Fruit fly (Drosophila melanogaster) whole organism, pupa: Measurements from ENCODE around the gene CtIP.

Experiments
- CG10348 ChIP-seq: fragments of 200-800 bp; sonication (Bioruptor generic); IDR thresholded peaks from 2 replicates; pipeline ENCODE4 v1.3.6; 2022; ENCODE audit warnings: missing biosample characterization, missing genetic modification characterization
- CG12605 ChIP-seq: fragments of 200-800 bp; sonication (Bioruptor generic); IDR thresholded peaks from 2 replicates; pipeline ENCODE4 v1.3.6; 2022; ENCODE audit warnings: missing biosample characterization, missing genetic modification characterization
- CG13204 ChIP-seq: fragments of 200-800 bp; sonication (Bioruptor generic); optimal IDR thresholded peaks from 2 replicates; lab custom pipeline; 2018; ENCODE audit warnings: missing biosample characterization, mild to moderate bottlenecking, missing genetic modification characterization, moderate library complexity
- CG14655 ChIP-seq: fragments of 200-800 bp; sonication (Bioruptor generic); optimal IDR thresholded peaks from 3 replicates; lab custom pipeline; 2017; ENCODE audit warnings: mild to moderate bottlenecking, missing biosample characterization, missing genetic modification reagents, missing genetic modification characterization
- CG15710 ChIP-seq: fragments of 200-800 bp; sonication (Bioruptor generic); optimal IDR thresholded peaks from 2 replicates; lab custom pipeline; 2018; ENCODE audit warnings: missing biosample characterization, mild to moderate bottlenecking, missing genetic modification characterization, moderate library complexity
- CG17806 ChIP-seq: fragments of 200-800 bp; sonication (Bioruptor generic); optimal IDR thresholded peaks from 2 replicates; lab custom pipeline; 2018; ENCODE audit warnings: missing biosample characterization, mild to moderate bottlenecking, missing genetic modification characterization, moderate library complexity
- CG32121 ChIP-seq: fragments of 200-800 bp; sonication (Bioruptor generic); IDR thresholded peaks from 2 replicates; pipeline ENCODE4 v1.3.6; 2022; ENCODE audit warnings: missing biosample characterization, missing genetic modification characterization
- CG34367 ChIP-seq: fragments of 200-800 bp; sonication (Bioruptor generic); optimal IDR thresholded peaks from 2 replicates; lab custom pipeline; 2018; ENCODE audit warnings: missing biosample characterization, mild to moderate bottlenecking, missing genetic modification characterization
- CG4496 ChIP-seq: fragments of 200-800 bp; sonication (Bioruptor generic); IDR thresholded peaks from 3 replicates; pipeline ENCODE4 v1.3.6; 2022; ENCODE audit warnings: missing biosample characterization, missing genetic modification characterization
- CG8159 ChIP-seq: fragments of 200-800 bp; sonication (Bioruptor generic); optimal IDR thresholded peaks from 3 replicates; lab custom pipeline; 2018; ENCODE audit warnings: missing biosample characterization, mild to moderate bottlenecking, missing genetic modification characterization, moderate library complexity
- CG8301 ChIP-seq: fragments of 200-800 bp; sonication (Bioruptor generic); optimal IDR thresholded peaks from 2 replicates; lab custom pipeline; 2018; ENCODE audit warnings: missing biosample characterization, mild to moderate bottlenecking, missing genetic modification characterization
- CG9948 ChIP-seq: fragments of 200-800 bp; sonication (Bioruptor generic); optimal IDR thresholded peaks from 2 replicates; lab custom pipeline; 2018; ENCODE audit warnings: missing biosample characterization, mild to moderate bottlenecking, missing genetic modification characterization, moderate library complexity
- D1 ChIP-seq: fragments of 200-800 bp; sonication (Bioruptor generic); optimal IDR thresholded peaks from 2 replicates; lab custom pipeline; 2018; ENCODE audit warnings: missing biosample characterization, mild to moderate bottlenecking, missing genetic modification characterization, moderate library complexity
- EcR ChIP-seq: fragments of 200-800 bp; sonication (Bioruptor generic); optimal IDR thresholded peaks from 3 replicates; lab custom pipeline; 2019; ENCODE audit warnings: missing biosample characterization, missing genetic modification characterization, mild to moderate bottlenecking, moderate library complexity, missing genetic modification reagents
- Ets98B ChIP-seq: fragments of 200-800 bp; sonication (Bioruptor generic); IDR thresholded peaks from 2 replicates; pipeline ENCODE4 v1.3.6; 2022; ENCODE audit warnings: missing biosample characterization, missing genetic modification characterization
- Pif1A ChIP-seq: fragments of 200-800 bp; sonication (Bioruptor generic); optimal IDR thresholded peaks from 3 replicates; lab custom pipeline; 2016; ENCODE audit warnings: missing biosample characterization, missing genetic modification characterization
- Pif1B ChIP-seq: fragments of 200-800 bp; sonication (Bioruptor generic); optimal IDR thresholded peaks from 3 replicates; lab custom pipeline; 2016; ENCODE audit warnings: missing biosample characterization, missing genetic modification characterization
- Snoo ChIP-seq: fragments of 200-800 bp; sonication (Bioruptor generic); optimal IDR thresholded peaks from 3 replicates; lab custom pipeline; 2017; ENCODE audit warnings: missing biosample characterization, mild to moderate bottlenecking, missing genetic modification characterization, inconsistent platforms
- fd96Ca ChIP-seq: fragments of 200-800 bp; sonication (Bioruptor generic); IDR thresholded peaks from 3 replicates; pipeline ENCODE4 v1.3.6; 2022; ENCODE audit warnings: missing biosample characterization, missing genetic modification characterization
- gl ChIP-seq: fragments of 200-800 bp; sonication (Bioruptor generic); optimal IDR thresholded peaks from 2 replicates; lab custom pipeline; 2018; ENCODE audit warnings: missing biosample characterization, mild to moderate bottlenecking, missing genetic modification characterization
- rn ChIP-seq: fragments of 200-800 bp; sonication (Bioruptor generic); IDR thresholded peaks from 2 replicates; pipeline ENCODE4 v1.3.6; 2022; ENCODE audit warnings: missing biosample characterization, missing genetic modification characterization

The CtIP gene

DNA sequence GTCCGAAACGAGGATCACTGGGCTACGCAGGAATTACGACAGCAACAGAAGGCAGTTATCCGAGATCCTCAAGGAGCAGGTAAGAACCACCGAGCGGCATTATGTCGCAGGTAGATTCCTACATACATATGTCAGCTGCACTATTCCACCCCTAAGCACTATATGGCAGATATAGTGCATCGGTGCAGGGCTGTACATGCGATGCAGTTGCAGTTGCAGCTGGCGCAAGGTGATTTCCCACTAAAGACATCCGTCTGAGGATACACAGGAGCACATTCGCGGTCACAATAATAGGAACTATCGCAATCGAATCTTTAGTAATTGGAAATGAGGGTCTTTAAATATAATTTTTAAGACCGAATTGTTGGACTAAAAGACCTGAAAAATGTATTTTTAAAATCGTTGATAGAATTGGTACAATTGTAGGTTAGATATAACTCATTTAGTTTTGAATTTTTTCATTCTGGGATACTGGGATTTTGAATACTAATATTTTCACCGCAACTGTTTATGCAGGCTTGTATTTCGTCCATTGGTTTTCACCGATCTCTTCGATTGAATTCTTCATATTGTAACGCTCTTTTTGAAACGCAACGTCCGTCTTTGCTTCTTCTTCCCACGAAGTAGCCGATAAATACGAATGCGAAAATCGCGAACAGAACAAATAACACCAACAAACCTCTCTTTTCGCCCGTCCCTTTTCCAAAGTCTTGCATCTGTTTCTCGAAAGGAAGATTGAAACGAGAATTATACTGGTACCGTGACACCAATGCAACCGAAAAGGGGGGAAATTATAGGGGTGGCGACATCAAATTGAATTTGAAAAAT lies 33.2 kb upstream of the CtIP start:
- TF ChIP-seq CG14655 (no peak), Snoo (tag; lab: Kevin White, UChicago) (peak; percentile 34), CG9948 (tag; lab: Kevin White, UChicago) (peak; percentile 80), CG4496 (GFP tag; lab: Robert Waterston, UW) (no peak), CG34367 (peak; percentile 79), CG15710 (tag; lab: Kevin White, UChicago) (peak; percentile 84), D1 (tag; lab: Kevin White, UChicago) (peak; percentile 20), CG10348 (GFP tag; lab: Robert Waterston, UW) (no peak), EcR (GFP tag; lab: Kevin White, UChicago) (no peak), gl (tag; lab: Kevin White, UChicago) (peak; percentile 76), CG8301 (tag; lab: Kevin White, UChicago) (no peak), Ets98B (GFP tag; lab: Robert Waterston, UW) (no peak), CG13204 (peak; percentile 12), CG12605 (GFP tag; lab: Robert Waterston, UW) (no peak), fd96Ca (no peak), CG32121 (GFP tag; lab: Robert Waterston, UW) (no peak), Pif1B (GFP tag; lab: Kevin White, UChicago) (peak; percentile 54), CG17806 (tag; lab: Kevin White, UChicago) (peak; percentile 74), CG8159 (tag; lab: Kevin White, UChicago) (peak; percentile 90), rn (GFP tag; lab: Robert Waterston, UW) (no peak), Pif1A (peak; percentile 54)

DNA sequence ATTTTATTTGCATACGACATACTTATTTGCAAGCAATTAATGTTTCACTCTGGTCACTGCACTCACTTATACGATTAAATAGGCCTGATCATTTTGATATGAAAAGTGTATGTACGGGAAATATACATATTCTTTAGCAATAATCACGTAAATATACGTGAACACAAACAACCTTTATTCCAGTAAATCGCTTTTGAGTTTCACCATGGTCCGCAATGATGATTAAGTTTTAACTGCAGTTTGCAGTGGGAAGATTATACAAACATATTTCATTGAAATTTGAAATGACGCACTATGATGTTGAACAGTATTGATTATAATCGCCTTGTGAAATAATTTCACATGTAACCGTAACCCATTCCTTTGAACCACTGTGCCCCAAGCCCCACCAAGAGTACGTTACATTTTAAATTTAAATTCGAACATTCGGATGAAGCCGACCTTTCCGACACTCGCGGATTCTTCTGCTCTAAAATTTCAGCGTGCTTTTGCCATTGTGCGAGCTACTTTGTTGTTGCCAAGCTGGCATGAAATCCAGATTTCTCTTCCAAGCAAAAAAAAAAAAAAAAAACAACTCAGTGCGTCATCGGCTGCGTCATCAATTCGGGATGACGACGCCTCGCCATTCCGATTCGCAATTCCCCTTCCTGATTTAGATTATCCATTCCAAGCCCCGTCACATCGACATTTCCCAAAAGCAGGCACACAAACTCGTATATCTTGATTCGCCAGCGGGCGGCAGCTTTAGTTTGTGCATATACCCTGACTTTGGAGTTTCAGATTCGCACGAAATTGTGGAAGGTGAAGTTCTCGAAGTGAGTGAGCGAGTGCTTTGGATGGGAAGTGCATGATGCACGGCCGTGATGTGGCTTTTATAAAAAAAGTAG lies 32.3 kb upstream of the CtIP start:
- TF ChIP-seq CG14655 (peak; percentile 68), CG17806 (tag; lab: Kevin White, UChicago) (peak; percentile 52), CG32121 (GFP tag; lab: Robert Waterston, UW) (no peak), CG8301 (tag; lab: Kevin White, UChicago) (peak; percentile 58), CG4496 (GFP tag; lab: Robert Waterston, UW) (peak; percentile 32; the same call in 2 of the 3 replicates), Ets98B (GFP tag; lab: Robert Waterston, UW) (no peak), CG9948 (tag; lab: Kevin White, UChicago) (peak; percentile 67), fd96Ca (no peak), CG15710 (tag; lab: Kevin White, UChicago) (peak; percentile 69), CG34367 (peak; percentile 57), Snoo (tag; lab: Kevin White, UChicago) (peak; percentile 75), D1 (tag; lab: Kevin White, UChicago) (peak; percentile 31), rn (GFP tag; lab: Robert Waterston, UW) (no peak), CG12605 (GFP tag; lab: Robert Waterston, UW) (no peak), CG13204 (peak; percentile 20), Pif1A (peak; percentile 64), EcR (GFP tag; lab: Kevin White, UChicago) (peak; percentile 64), CG8159 (tag; lab: Kevin White, UChicago) (peak; percentile 77), Pif1B (GFP tag; lab: Kevin White, UChicago) (peak; percentile 40), CG10348 (GFP tag; lab: Robert Waterston, UW) (no peak), gl (tag; lab: Kevin White, UChicago) (peak; percentile 26)

DNA sequence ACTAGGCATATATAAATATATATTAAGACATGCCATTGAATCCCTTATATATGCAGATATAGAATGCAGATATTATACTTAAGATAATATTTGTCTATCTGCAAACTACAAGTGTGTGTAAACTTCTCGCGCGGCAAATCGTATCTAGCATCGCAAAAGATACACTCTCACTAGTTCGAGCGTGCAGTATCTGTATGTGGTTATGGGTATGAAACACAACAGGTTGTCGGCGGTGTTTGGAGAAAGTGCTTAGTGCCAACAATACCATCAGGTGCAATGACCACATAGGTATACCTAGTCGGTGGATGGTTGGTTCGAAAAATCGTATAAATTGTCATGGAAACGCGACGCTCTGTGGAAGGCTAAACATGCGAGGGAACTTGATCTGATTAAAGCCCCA lies 31.5 kb upstream of the CtIP start:
- TF ChIP-seq fd96Ca (no peak), CG9948 (tag; lab: Kevin White, UChicago) (no peak)

DNA sequence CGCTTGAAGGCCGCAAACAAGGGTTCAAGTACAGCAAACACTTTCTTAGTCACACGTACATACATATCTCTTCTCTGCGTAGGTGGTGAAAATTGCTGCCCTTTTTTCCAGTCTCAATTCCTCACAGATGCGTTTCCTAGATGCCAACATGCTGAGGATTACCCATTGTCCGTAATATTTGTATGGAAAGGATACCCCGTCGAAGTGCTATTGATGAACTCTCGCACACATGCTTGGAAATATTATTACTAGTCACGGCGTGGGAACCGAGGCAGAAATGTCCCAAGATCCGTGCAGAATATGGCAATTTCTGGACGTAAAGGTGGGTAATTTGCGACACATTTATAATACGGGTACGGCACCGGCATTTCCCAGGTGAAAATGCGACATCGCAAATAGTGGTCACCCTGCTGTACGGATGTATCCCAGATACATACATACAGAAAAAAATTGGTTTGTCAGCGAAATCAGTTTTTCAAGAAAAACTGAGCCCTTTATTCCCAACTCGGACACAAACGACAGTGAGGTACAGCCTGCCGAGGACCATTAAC lies 30.6 kb upstream of the CtIP start:
- no peak for TF ChIP-seq fd96Ca
- TF ChIP-seq CG10348 (GFP tag; lab: Robert Waterston, UW) = no peak
- TF ChIP-seq Ets98B (GFP tag; lab: Robert Waterston, UW) = no peak
- no peak for TF ChIP-seq CG4496 (GFP tag; lab: Robert Waterston, UW)
- no peak for TF ChIP-seq CG12605 (GFP tag; lab: Robert Waterston, UW)
- no peak for TF ChIP-seq EcR (GFP tag; lab: Kevin White, UChicago)
- no peak for TF ChIP-seq Pif1B (GFP tag; lab: Kevin White, UChicago)
- no peak for TF ChIP-seq CG15710 (tag; lab: Kevin White, UChicago)
- no peak for TF ChIP-seq Pif1A
- no peak for TF ChIP-seq rn (GFP tag; lab: Robert Waterston, UW)
- no peak for TF ChIP-seq CG17806 (tag; lab: Kevin White, UChicago)
- no peak for TF ChIP-seq CG9948 (tag; lab: Kevin White, UChicago)
- TF ChIP-seq Snoo (tag; lab: Kevin White, UChicago) = no peak
- no peak for TF ChIP-seq CG8301 (tag; lab: Kevin White, UChicago)
- TF ChIP-seq CG14655 = no peak
- no peak for TF ChIP-seq gl (tag; lab: Kevin White, UChicago)
- no peak for TF ChIP-seq CG32121 (GFP tag; lab: Robert Waterston, UW)
- no peak for TF ChIP-seq CG13204
- no peak for TF ChIP-seq CG8159 (tag; lab: Kevin White, UChicago)
- TF ChIP-seq CG34367 = no peak
